5 worm cellular contexts compared by ENCODE assay signal in the genomic region with DNA sequence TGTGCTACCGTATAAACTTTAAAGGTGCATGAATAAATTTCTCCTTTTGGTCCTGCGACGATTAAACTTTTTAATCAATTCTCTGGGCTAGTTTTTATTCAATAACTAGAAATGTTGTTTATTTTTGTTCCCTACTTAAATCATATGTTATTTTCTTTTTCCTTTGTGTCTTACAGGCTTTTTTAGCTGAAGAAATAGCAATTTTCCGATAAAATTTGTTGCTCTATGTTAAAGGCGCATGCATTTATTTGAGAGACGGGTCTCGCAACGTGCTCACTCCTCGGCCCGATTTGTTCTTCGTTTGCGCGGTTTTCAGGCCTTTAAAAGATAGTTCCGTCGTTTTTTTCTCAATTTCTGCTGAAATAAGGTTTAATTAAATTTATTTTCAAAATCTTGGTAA.
TF ChIP-seq lines count a peak whose summit lies in the region.

No protein-coding gene starts in this region.

TF ChIP-seq in whole organism, L2 larva, 48 proteins besides CTCF, POLR2A, EP300 and RAD21:
- TF ChIP-seq C34F6.9 (tag; optimal IDR thresholded peaks at IDR 0.05; lab: Kevin White, UChicago), result peak; percentile 7
- TF ChIP-seq zag-1 (tag; optimal IDR thresholded peaks at IDR 0.05; lab: Kevin White, UChicago), result no peak
- TF ChIP-seq dmd-4 (tag; optimal IDR thresholded peaks at IDR 0.05; lab: Kevin White, UChicago), result no peak
- TF ChIP-seq nhr-23 (tag; optimal IDR thresholded peaks at IDR 0.05; lab: Kevin White, UChicago), result no peak
- peak; percentile 8 for TF ChIP-seq unc-55 (GFP tag; optimal IDR thresholded peaks at IDR 0.05; lab: Kevin White, UChicago)
- no peak for TF ChIP-seq nhr-10 (tag; optimal IDR thresholded peaks at IDR 0.05; lab: Kevin White, UChicago)

TF ChIP-seq in whole organism, L3 larva, 47 proteins besides CTCF, POLR2A, EP300 and RAD21:
- no peak for TF ChIP-seq mml-1 (tag; optimal IDR thresholded peaks at IDR 0.05; lab: Kevin White, UChicago)
- TF ChIP-seq sea-2 (GFP tag; optimal IDR thresholded peaks at IDR 0.05; lab: Kevin White, UChicago), result no peak
- no peak for TF ChIP-seq egl-27 (tag; optimal IDR thresholded peaks at IDR 0.05; lab: Kevin White, UChicago)
- TF ChIP-seq lin-15B (tag; optimal IDR thresholded peaks at IDR 0.05; lab: Kevin White, UChicago), result peak; percentile 14
- no peak for TF ChIP-seq R02D3.7 (tag; optimal IDR thresholded peaks at IDR 0.05; lab: Kevin White, UChicago)
- TF ChIP-seq unc-39 (tag; optimal IDR thresholded peaks at IDR 0.05; lab: Kevin White, UChicago), result no peak
- no peak for TF ChIP-seq eor-1 (tag; optimal IDR thresholded peaks at IDR 0.05; lab: Kevin White, UChicago)
- TF ChIP-seq unc-62 (GFP tag; optimal IDR thresholded peaks at IDR 0.05; lab: Kevin White, UChicago), result no peak
- TF ChIP-seq snpc-4 (tag; optimal IDR thresholded peaks at IDR 0.05; lab: Kevin White, UChicago), result peak; percentile 19
- TF ChIP-seq nhr-43 (tag; optimal IDR thresholded peaks at IDR 0.05; lab: Kevin White, UChicago; ENCODE audit: poor library complexity, severe bottlenecking), result no peak
- peak; percentile 19 for TF ChIP-seq hmg-11 (tag; optimal IDR thresholded peaks at IDR 0.05; lab: Kevin White, UChicago)
- TF ChIP-seq ama-1 (optimal IDR thresholded peaks at IDR 0.05; lab: Kevin White, UChicago), result no peak
- no peak for TF ChIP-seq ztf-11 (tag; optimal IDR thresholded peaks at IDR 0.05; lab: Kevin White, UChicago)
- TF ChIP-seq nfya-1 (tag; optimal IDR thresholded peaks at IDR 0.05; lab: Kevin White, UChicago; ENCODE audit: insufficient read depth), result peak; percentile 26
- TF ChIP-seq elt-2 (tag; optimal IDR thresholded peaks at IDR 0.05; lab: Kevin White, UChicago), result no peak
- no peak for TF ChIP-seq lin-39 (tag; optimal IDR thresholded peaks at IDR 0.05; lab: Kevin White, UChicago)
- no peak for TF ChIP-seq nhr-11 (tag; optimal IDR thresholded peaks at IDR 0.05; lab: Kevin White, UChicago)
- no peak for TF ChIP-seq zag-1 (tag; optimal IDR thresholded peaks at IDR 0.05; lab: Kevin White, UChicago)
- TF ChIP-seq pha-4 (tag; optimal IDR thresholded peaks at IDR 0.05; lab: Kevin White, UChicago), result peak; percentile 29

TF ChIP-seq in whole organism, L4 larva, 104 proteins besides CTCF, POLR2A, EP300 and RAD21 (continues in another document):
- no peak for TF ChIP-seq daf-8 (GFP tag; IDR thresholded peaks at IDR 0.05; lab: Robert Waterston, UW)
- no peak for TF ChIP-seq Y75B8A.6 (GFP tag; IDR thresholded peaks at IDR 0.05; lab: Robert Waterston, UW)
- no peak for TF ChIP-seq dmd-9 (GFP tag; IDR thresholded peaks at IDR 0.05; lab: Robert Waterston, UW)
- TF ChIP-seq ama-1 (optimal IDR thresholded peaks at IDR 0.05; lab: Kevin White, UChicago), result no peak
- no peak for TF ChIP-seq nhr-11 (tag; optimal IDR thresholded peaks at IDR 0.05; lab: Kevin White, UChicago)
- TF ChIP-seq php-3 (GFP tag; IDR thresholded peaks at IDR 0.05; lab: Robert Waterston, UW), result no peak
- no peak for TF ChIP-seq attf-4 (tag; optimal IDR thresholded peaks at IDR 0.05; lab: Kevin White, UChicago)
- no peak for TF ChIP-seq mxl-3 (GFP tag; optimal IDR thresholded peaks at IDR 0.05; lab: Kevin White, UChicago)
- TF ChIP-seq ces-1 (GFP tag; optimal IDR thresholded peaks at IDR 0.05; lab: Kevin White, UChicago), result no peak
- TF ChIP-seq hmg-1.1 (GFP tag; IDR thresholded peaks at IDR 0.05; lab: Robert Waterston, UW), result 0 out of 2 replicates have a peak, but pooled peaks have one; percentile 34
- no peak for TF ChIP-seq F37D6.2 (tag; optimal IDR thresholded peaks at IDR 0.05; lab: Kevin White, UChicago)
- TF ChIP-seq hlh-11 (tag; optimal IDR thresholded peaks at IDR 0.05; lab: Kevin White, UChicago), result no peak
- TF ChIP-seq saeg-2 (GFP tag; IDR thresholded peaks at IDR 0.05; lab: Robert Waterston, UW), result no peak
- no peak for TF ChIP-seq T26A8.4 (GFP tag; IDR thresholded peaks at IDR 0.05; lab: Robert Waterston, UW)
- TF ChIP-seq mdt-29 (GFP tag; IDR thresholded peaks at IDR 0.05; lab: Robert Waterston, UW), result no peak
- TF ChIP-seq nhr-6 (tag; optimal IDR thresholded peaks at IDR 0.05; lab: Kevin White, UChicago), result peak; percentile 52
- no peak for TF ChIP-seq lim-7 (GFP tag; IDR thresholded peaks at IDR 0.05; lab: Robert Waterston, UW)
- no peak for TF ChIP-seq zfp-3 (GFP tag; conservative IDR thresholded peaks at IDR 0.05; lab: Robert Waterston, UW)
- TF ChIP-seq gei-8 (GFP tag; optimal IDR thresholded peaks at IDR 0.05; lab: Kevin White, UChicago), result no peak
- TF ChIP-seq nhr-111 (GFP tag; optimal IDR thresholded peaks at IDR 0.05; lab: Kevin White, UChicago), result no peak
- TF ChIP-seq rbr-2 (tag; optimal IDR thresholded peaks at IDR 0.05; lab: Kevin White, UChicago), result no peak
- TF ChIP-seq jun-1 (tag; optimal IDR thresholded peaks at IDR 0.05; lab: Kevin White, UChicago), result no peak
- no peak for TF ChIP-seq zag-1 (tag; optimal IDR thresholded peaks at IDR 0.05; lab: Kevin White, UChicago)

TF ChIP-seq in whole organism, mixed stage, embryonic, 35 proteins besides CTCF, POLR2A, EP300 and RAD21:
- TF ChIP-seq M03D4.4 (tag; optimal IDR thresholded peaks at IDR 0.05; lab: Kevin White, UChicago) (no peak), mep-1 (tag; optimal IDR thresholded peaks at IDR 0.05; lab: Kevin White, UChicago) (peak; percentile 27), ces-1 (GFP tag; optimal IDR thresholded peaks at IDR 0.05; lab: Kevin White, UChicago) (peak; percentile 11)

TF ChIP-seq in whole organism, young adult, 124 proteins besides CTCF, POLR2A, EP300 and RAD21:
- TF ChIP-seq lsl-1 (GFP tag; optimal IDR thresholded peaks at IDR 0.05; lab: Kevin White, UChicago) (peak; percentile 84), snpc-4 (GFP tag; optimal IDR thresholded peaks at IDR 0.05; lab: Kevin White, UChicago) (no peak), snpc-4 (tag; optimal IDR thresholded peaks at IDR 0.05; lab: Kevin White, UChicago) (peak in 1 of 4 experiments; percentile 26), dpl-1 (GFP tag; optimal IDR thresholded peaks at IDR 0.05; lab: Kevin White, UChicago) (peak; percentile 47), hlh-26 (GFP tag; conservative IDR thresholded peaks at IDR 0.05; lab: Robert Waterston, UW) (no peak), hsf-1 (GFP tag; IDR thresholded peaks at IDR 0.05; lab: Robert Waterston, UW) (peak; percentile 64), F52B5.7 (tag; optimal IDR thresholded peaks at IDR 0.05; lab: Kevin White, UChicago) (no peak), snpc-1.3 (tag; optimal IDR thresholded peaks at IDR 0.05; lab: Kevin White, UChicago; ENCODE audit: insufficient read depth) (peak; percentile 14), fkh-3 (tag; optimal IDR thresholded peaks at IDR 0.05; lab: Kevin White, UChicago) (no peak), F33H1.4 (GFP tag; IDR thresholded peaks at IDR 0.05; lab: Robert Waterston, UW) (peak; percentile 87), ccch-3 (GFP tag; optimal IDR thresholded peaks at IDR 0.05; lab: Kevin White, UChicago) (no peak), efl-1 (GFP tag; optimal IDR thresholded peaks at IDR 0.05; lab: Kevin White, UChicago) (peak; percentile 85), madf-6 (GFP tag; IDR thresholded peaks at IDR 0.05; lab: Robert Waterston, UW) (peak; percentile 76), ceh-91 (GFP tag; IDR thresholded peaks at IDR 0.05; lab: Robert Waterston, UW) (peak; percentile 38; the same call in 1 of the 2 replicates), madf-8 (GFP tag; conservative IDR thresholded peaks at IDR 0.05; lab: Robert Waterston, UW) (peak; percentile 42), lin-26 (GFP tag; IDR thresholded peaks at IDR 0.05; lab: Robert Waterston, UW) (no peak), ZK185.1 (tag; optimal IDR thresholded peaks at IDR 0.05; lab: Kevin White, UChicago; ENCODE audit: poor library complexity, severe bottlenecking) (no peak), C17E4.6 (GFP tag; IDR thresholded peaks at IDR 0.05; lab: Robert Waterston, UW) (no peak), D2030.7 (GFP tag; IDR thresholded peaks at IDR 0.05; lab: Robert Waterston, UW) (peak; percentile 45; the same call in 1 of the 2 replicates), attf-3 (GFP tag; conservative IDR thresholded peaks at IDR 0.05; lab: Robert Waterston, UW) (no peak), xnd-1 (tag; optimal IDR thresholded peaks at IDR 0.05; lab: Kevin White, UChicago) (peak; percentile 75), hmg-1.2 (GFP tag; IDR thresholded peaks at IDR 0.05; lab: Robert Waterston, UW) (peak; percentile 43; the same call in 1 of the 2 replicates), dox-1 (GFP tag; IDR thresholded peaks at IDR 0.05; lab: Robert Waterston, UW) (peak; percentile 47)
